Fruit fly (Drosophila melanogaster) whole organism, pupa: ENCODE data around the gene CG9004.

Source experiments
- CG10348 ChIP-seq: fragments of 200-800 bp; sonication (Bioruptor generic); IDR thresholded peaks from 2 replicates; pipeline ENCODE4 v1.3.6; 2022; ENCODE audit warnings: missing biosample characterization, missing genetic modification characterization
- CG12605 ChIP-seq: fragments of 200-800 bp; sonication (Bioruptor generic); IDR thresholded peaks from 2 replicates; pipeline ENCODE4 v1.3.6; 2022; ENCODE audit warnings: missing biosample characterization, missing genetic modification characterization
- CG13204 ChIP-seq: fragments of 200-800 bp; sonication (Bioruptor generic); optimal IDR thresholded peaks from 2 replicates; lab custom pipeline; 2018; ENCODE audit warnings: missing biosample characterization, mild to moderate bottlenecking, missing genetic modification characterization, moderate library complexity
- CG14655 ChIP-seq: fragments of 200-800 bp; sonication (Bioruptor generic); optimal IDR thresholded peaks from 3 replicates; lab custom pipeline; 2017; ENCODE audit warnings: mild to moderate bottlenecking, missing biosample characterization, missing genetic modification reagents, missing genetic modification characterization
- CG15710 ChIP-seq: fragments of 200-800 bp; sonication (Bioruptor generic); optimal IDR thresholded peaks from 2 replicates; lab custom pipeline; 2018; ENCODE audit warnings: missing biosample characterization, mild to moderate bottlenecking, missing genetic modification characterization, moderate library complexity
- CG17806 ChIP-seq: fragments of 200-800 bp; sonication (Bioruptor generic); optimal IDR thresholded peaks from 2 replicates; lab custom pipeline; 2018; ENCODE audit warnings: missing biosample characterization, mild to moderate bottlenecking, missing genetic modification characterization, moderate library complexity
- CG32121 ChIP-seq: fragments of 200-800 bp; sonication (Bioruptor generic); IDR thresholded peaks from 2 replicates; pipeline ENCODE4 v1.3.6; 2022; ENCODE audit warnings: missing biosample characterization, missing genetic modification characterization
- CG34367 ChIP-seq: fragments of 200-800 bp; sonication (Bioruptor generic); optimal IDR thresholded peaks from 2 replicates; lab custom pipeline; 2018; ENCODE audit warnings: missing biosample characterization, mild to moderate bottlenecking, missing genetic modification characterization
- CG4496 ChIP-seq: fragments of 200-800 bp; sonication (Bioruptor generic); IDR thresholded peaks from 3 replicates; pipeline ENCODE4 v1.3.6; 2022; ENCODE audit warnings: missing biosample characterization, missing genetic modification characterization
- CG8159 ChIP-seq: fragments of 200-800 bp; sonication (Bioruptor generic); optimal IDR thresholded peaks from 3 replicates; lab custom pipeline; 2018; ENCODE audit warnings: missing biosample characterization, mild to moderate bottlenecking, missing genetic modification characterization, moderate library complexity
- CG8301 ChIP-seq: fragments of 200-800 bp; sonication (Bioruptor generic); optimal IDR thresholded peaks from 2 replicates; lab custom pipeline; 2018; ENCODE audit warnings: missing biosample characterization, mild to moderate bottlenecking, missing genetic modification characterization
- CG9948 ChIP-seq: fragments of 200-800 bp; sonication (Bioruptor generic); optimal IDR thresholded peaks from 2 replicates; lab custom pipeline; 2018; ENCODE audit warnings: missing biosample characterization, mild to moderate bottlenecking, missing genetic modification characterization, moderate library complexity
- D1 ChIP-seq: fragments of 200-800 bp; sonication (Bioruptor generic); optimal IDR thresholded peaks from 2 replicates; lab custom pipeline; 2018; ENCODE audit warnings: missing biosample characterization, mild to moderate bottlenecking, missing genetic modification characterization, moderate library complexity
- EcR ChIP-seq: fragments of 200-800 bp; sonication (Bioruptor generic); optimal IDR thresholded peaks from 3 replicates; lab custom pipeline; 2019; ENCODE audit warnings: missing biosample characterization, missing genetic modification characterization, mild to moderate bottlenecking, moderate library complexity, missing genetic modification reagents
- Ets98B ChIP-seq: fragments of 200-800 bp; sonication (Bioruptor generic); IDR thresholded peaks from 2 replicates; pipeline ENCODE4 v1.3.6; 2022; ENCODE audit warnings: missing biosample characterization, missing genetic modification characterization
- Pif1A ChIP-seq: fragments of 200-800 bp; sonication (Bioruptor generic); optimal IDR thresholded peaks from 3 replicates; lab custom pipeline; 2016; ENCODE audit warnings: missing biosample characterization, missing genetic modification characterization
- Pif1B ChIP-seq: fragments of 200-800 bp; sonication (Bioruptor generic); optimal IDR thresholded peaks from 3 replicates; lab custom pipeline; 2016; ENCODE audit warnings: missing biosample characterization, missing genetic modification characterization
- Snoo ChIP-seq: fragments of 200-800 bp; sonication (Bioruptor generic); optimal IDR thresholded peaks from 3 replicates; lab custom pipeline; 2017; ENCODE audit warnings: missing biosample characterization, mild to moderate bottlenecking, missing genetic modification characterization, inconsistent platforms
- fd96Ca ChIP-seq: fragments of 200-800 bp; sonication (Bioruptor generic); IDR thresholded peaks from 3 replicates; pipeline ENCODE4 v1.3.6; 2022; ENCODE audit warnings: missing biosample characterization, missing genetic modification characterization
- gl ChIP-seq: fragments of 200-800 bp; sonication (Bioruptor generic); optimal IDR thresholded peaks from 2 replicates; lab custom pipeline; 2018; ENCODE audit warnings: missing biosample characterization, mild to moderate bottlenecking, missing genetic modification characterization
- rn ChIP-seq: fragments of 200-800 bp; sonication (Bioruptor generic); IDR thresholded peaks from 2 replicates; pipeline ENCODE4 v1.3.6; 2022; ENCODE audit warnings: missing biosample characterization, missing genetic modification characterization

CG9004 gene

dm6 chr3L:2377114-2377783, 3.7 kb downstream of the CG9004 start, which contains the start of the genes CG15877 and Svil:
Gene CG15877, minus strand, starts transcription at chr3L:2377556.
Gene Svil, plus strand, starts transcription at chr3L:2377655.
- TF ChIP-seq CG12605 (GFP tag; lab: Robert Waterston, UW) (peak; percentile 70), Snoo (tag; lab: Kevin White, UChicago) (peak; percentile 3), CG15710 (tag; lab: Kevin White, UChicago) (no peak)

- TF ChIP-seq Pif1A (GFP tag; lab: Kevin White, UChicago) (no peak), CG12605 (GFP tag; lab: Robert Waterston, UW) (no peak), CG10348 (GFP tag; lab: Robert Waterston, UW) (no peak), Ets98B (no peak)
These were observed 5.0 kb downstream of the CG9004 start for dm6 chr3L:2378549-2378948.

dm6 chr3L:2379472-2379871, 5.9 kb downstream of the CG9004 start:
- TF ChIP-seq rn (GFP tag; lab: Robert Waterston, UW) (no peak), CG4496 (GFP tag; lab: Robert Waterston, UW) (no peak), CG13204 (no peak), CG10348 (GFP tag; lab: Robert Waterston, UW) (no peak), D1 (tag; lab: Kevin White, UChicago) (no peak), CG34367 (tag; lab: Kevin White, UChicago) (no peak)

- TF ChIP-seq gl (tag; lab: Kevin White, UChicago) (no peak), Pif1B (no peak), CG17806 (no peak), CG12605 (GFP tag; lab: Robert Waterston, UW) (no peak), CG8159 (no peak), D1 (tag; lab: Kevin White, UChicago) (no peak), CG32121 (GFP tag; lab: Robert Waterston, UW) (no peak), fd96Ca (GFP tag; lab: Robert Waterston, UW) (no peak), Snoo (tag; lab: Kevin White, UChicago) (no peak)
These were observed 11.9 kb downstream of the CG9004 start for dm6 chr3L:2385325-2386007.

- TF ChIP-seq CG12605 (GFP tag; lab: Robert Waterston, UW): no peak
- no peak for TF ChIP-seq CG4496 (GFP tag; lab: Robert Waterston, UW)
- peak; percentile 78 for TF ChIP-seq CG17806
- peak; percentile 72 for TF ChIP-seq Pif1B
- peak; percentile 71 for TF ChIP-seq fd96Ca (GFP tag; lab: Robert Waterston, UW)
- TF ChIP-seq CG8301 (tag; lab: Kevin White, UChicago): peak; percentile 45
- TF ChIP-seq CG9948 (tag; lab: Kevin White, UChicago): peak; percentile 68
- no peak for TF ChIP-seq Snoo (tag; lab: Kevin White, UChicago)
- peak; percentile 67 for TF ChIP-seq CG14655 (GFP tag; lab: Kevin White, UChicago)
- TF ChIP-seq rn (GFP tag; lab: Robert Waterston, UW): no peak
- no peak for TF ChIP-seq CG10348 (GFP tag; lab: Robert Waterston, UW)
- TF ChIP-seq CG15710 (tag; lab: Kevin White, UChicago): peak; percentile 69
- TF ChIP-seq CG13204: peak; percentile 65
- TF ChIP-seq EcR (GFP tag; lab: Kevin White, UChicago): no peak
- 0 out of 2 replicates have a peak, but pooled peaks have one; percentile 31 for TF ChIP-seq CG32121 (GFP tag; lab: Robert Waterston, UW)
- TF ChIP-seq CG8159: peak; percentile 67
- TF ChIP-seq CG34367 (tag; lab: Kevin White, UChicago): peak; percentile 62
- TF ChIP-seq Pif1A (GFP tag; lab: Kevin White, UChicago): peak; percentile 56
- peak; percentile 49 for TF ChIP-seq gl (tag; lab: Kevin White, UChicago)
- no peak for TF ChIP-seq D1 (tag; lab: Kevin White, UChicago)
- peak; percentile 61 for TF ChIP-seq Ets98B
These were observed 12.9 kb downstream of the CG9004 start for dm6 chr3L:2386433-2386832.

DNA sequence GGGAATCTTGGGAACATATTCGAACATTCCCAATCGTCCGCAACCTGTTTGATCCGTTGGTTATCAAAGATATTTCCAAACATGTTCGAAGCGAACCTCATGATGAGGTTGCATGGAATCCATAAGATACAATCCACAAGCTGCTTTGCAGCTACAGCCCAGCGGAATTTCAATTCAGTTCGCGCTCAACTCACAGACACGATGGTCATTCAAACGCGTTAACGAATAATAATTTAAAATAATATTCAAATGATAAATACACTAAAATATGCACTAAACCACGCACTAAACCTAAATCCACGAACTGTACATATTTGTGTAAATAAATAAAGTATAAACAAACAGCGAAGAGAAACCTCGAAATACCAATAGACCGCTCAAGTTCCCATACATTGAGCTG, 14.3 kb downstream of the CG9004 start:
- TF ChIP-seq EcR (GFP tag; lab: Kevin White, UChicago): no peak
- TF ChIP-seq Pif1A (GFP tag; lab: Kevin White, UChicago): peak; percentile 12
- TF ChIP-seq Pif1B: peak; percentile 4
